Worm (Caenorhabditis elegans) whole organism, L1 larva: ENCODE data around the gene dhs-11.

Experiments
- C04F5.9 ChIP-seq: sonication (generic microtip); optimal IDR thresholded peaks from 2 replicates; lab custom pipeline; 2016; ENCODE audit warnings: missing genetic modification characterization, missing compliant biosample characterization
- C16A3.4 ChIP-seq: fragments of 150-350 bp; optimal IDR thresholded peaks from 2 replicates; lab custom pipeline; 2014; ENCODE audit warnings: missing biosample characterization, missing genetic modification characterization
- Y116A8C.19 ChIP-seq: sonication (generic microtip); optimal IDR thresholded peaks from 2 replicates; lab custom pipeline; 2016; ENCODE audit warnings: missing compliant biosample characterization, missing genetic modification characterization, borderline replicate concordance
- ama-1 ChIP-seq: fragments of 150-350 bp; optimal IDR thresholded peaks from 2 replicates; lab custom pipeline; 2014
- blmp-1 ChIP-seq: fragments of 150-350 bp; optimal IDR thresholded peaks from 2 replicates; lab custom pipeline; 2014; ENCODE audit warnings: missing biosample characterization, missing genetic modification characterization
- ceh-63 ChIP-seq: fragments of 200-800 bp; sonication (Bioruptor generic); optimal IDR thresholded peaks from 2 replicates; lab custom pipeline; 2018; ENCODE audit warnings: mild to moderate bottlenecking, missing genetic modification characterization, missing compliant biosample characterization
- ceh-82 ChIP-seq, 3 experiments: fragments of 150-350 bp in 1 of 3; sonication (generic microtip) in 2 of 3; optimal IDR thresholded peaks; 2 replicates each; lab custom pipeline; 2014 to 2017; ENCODE audit warnings: missing biosample characterization in 3 of 3, missing genetic modification characterization in 3 of 3
- efl-1 ChIP-seq, 4 experiments: fragments of 150-350 bp; optimal IDR thresholded peaks in 3 of 4; peaks in 1 of 4; 1 replicate in 1 of 4; 2 replicates in 3 of 4; lab custom pipeline; 2014; ENCODE audit warnings: missing biosample characterization in 2 of 4, missing genetic modification characterization in 2 of 4, missing genetic modification reagents in 2 of 4
- efl-3 ChIP-seq: fragments of 200-800 bp; sonication (Bioruptor generic); optimal IDR thresholded peaks from 2 replicates; lab custom pipeline; 2018; ENCODE audit warnings: mild to moderate bottlenecking, missing genetic modification characterization, missing compliant biosample characterization
- egl-13 ChIP-seq: sonication (generic microtip); optimal IDR thresholded peaks from 2 replicates; lab custom pipeline; 2016; ENCODE audit warnings: missing genotype, missing genetic modification reagents, missing genetic modification characterization, missing compliant biosample characterization
- egl-27 ChIP-seq, 2 experiments: fragments of 150-350 bp in 1 of 2; sonication (generic microtip); optimal IDR thresholded peaks; 3 replicates each; lab custom pipeline; 2017 to 2018; ENCODE audit warnings: missing biosample characterization in 2 of 2, missing genetic modification characterization in 2 of 2, missing genetic modification reagents in 2 of 2
- elt-2 ChIP-seq: sonication (generic microtip); optimal IDR thresholded peaks from 2 replicates; lab custom pipeline; 2016; ENCODE audit warnings: missing genetic modification characterization, mild to moderate bottlenecking, inconsistent platforms, missing compliant biosample characterization, missing genetic modification reagents
- elt-3 ChIP-seq, 6 experiments: fragments of 150-350 bp in 1 of 6; sonication (generic microtip); optimal IDR thresholded peaks; 2 replicates each; lab custom pipeline; 2017 to 2018; ENCODE audit warnings: missing biosample characterization in 6 of 6, missing genetic modification characterization in 6 of 6, inconsistent platforms in 1 of 6
- ets-5 ChIP-seq: fragments of 200-800 bp; sonication (Bioruptor generic); IDR thresholded peaks from 2 replicates; pipeline ENCODE4 v1.3.6; 2022; ENCODE audit warnings: missing genetic modification characterization, missing compliant biosample characterization
- fkh-10 ChIP-seq: sonication (generic microtip); optimal IDR thresholded peaks from 2 replicates; lab custom pipeline; 2017; ENCODE audit warnings: missing biosample characterization, missing genetic modification reagents, missing genetic modification characterization
- fkh-4 ChIP-seq: sonication (generic microtip); optimal IDR thresholded peaks from 2 replicates; lab custom pipeline; 2016; ENCODE audit warnings: missing compliant biosample characterization, missing genetic modification characterization, borderline replicate concordance
- fkh-8 ChIP-seq: sonication (generic microtip); optimal IDR thresholded peaks from 2 replicates; lab custom pipeline; 2016; ENCODE audit warnings: mild to moderate bottlenecking, missing genetic modification characterization, missing compliant biosample characterization
- fos-1 ChIP-seq: fragments of 150-350 bp; optimal IDR thresholded peaks from 2 replicates; lab custom pipeline; 2014; ENCODE audit warnings: missing biosample characterization, missing genetic modification characterization
- grh-1 ChIP-seq: fragments of 200-800 bp; sonication (Bioruptor generic); IDR thresholded peaks from 2 replicates; pipeline ENCODE4 v1.3.6; 2022; ENCODE audit warnings: missing genetic modification reagents, missing genetic modification characterization, missing compliant biosample characterization
- hlh-17 ChIP-seq: fragments of 200-800 bp; sonication (Bioruptor generic); optimal IDR thresholded peaks from 2 replicates; lab custom pipeline; 2018; ENCODE audit warnings: missing genetic modification characterization, mild to moderate bottlenecking, missing compliant biosample characterization, moderate library complexity, borderline replicate concordance
- hlh-4 ChIP-seq: sonication (generic microtip); optimal IDR thresholded peaks from 2 replicates; lab custom pipeline; 2016; ENCODE audit warnings: mild to moderate bottlenecking, missing genetic modification characterization, missing compliant biosample characterization
- hpl-2 ChIP-seq: fragments of 150-350 bp; optimal IDR thresholded peaks from 2 replicates; lab custom pipeline; 2014; ENCODE audit warnings: missing biosample characterization, missing genetic modification reagents, missing genetic modification characterization
- irx-1 ChIP-seq: sonication (generic microtip); optimal IDR thresholded peaks from 2 replicates; lab custom pipeline; 2016; ENCODE audit warnings: missing genetic modification characterization, missing compliant biosample characterization
- jun-1 ChIP-seq: fragments of 150-350 bp; optimal IDR thresholded peaks from 2 replicates; lab custom pipeline; 2014; ENCODE audit warnings: missing biosample characterization, missing genetic modification reagents, missing genetic modification characterization
- lin-14 ChIP-seq: fragments of 200-800 bp; sonication (Bioruptor generic); optimal IDR thresholded peaks from 2 replicates; lab custom pipeline; 2018; ENCODE audit warnings: mild to moderate bottlenecking, missing genetic modification characterization, moderate library complexity, missing compliant biosample characterization
- lin-15B ChIP-seq: fragments of 150-350 bp; sonication (generic microtip); optimal IDR thresholded peaks from 3 replicates; lab custom pipeline; 2014; ENCODE audit warnings: missing biosample characterization, missing genetic modification characterization
- lin-35 ChIP-seq, 2 experiments: fragments of 150-350 bp; optimal IDR thresholded peaks; 2 replicates each; lab custom pipeline; 2014; ENCODE audit warnings: missing biosample characterization in 2 of 2, missing genetic modification characterization in 2 of 2, missing genetic modification reagents in 2 of 2
- mab-9 ChIP-seq: fragments of 200-800 bp; sonication (Bioruptor generic); IDR thresholded peaks from 2 replicates; pipeline ENCODE4 v1.3.6; 2022; ENCODE audit warnings: missing genetic modification reagents, missing genetic modification characterization, missing compliant biosample characterization
- nhr-20 ChIP-seq: sonication (generic microtip); optimal IDR thresholded peaks from 2 replicates; lab custom pipeline; 2016; ENCODE audit warnings: mild to moderate bottlenecking, missing genetic modification characterization, missing compliant biosample characterization
- nhr-47 ChIP-seq: sonication (generic microtip); optimal IDR thresholded peaks from 2 replicates; lab custom pipeline; 2016; ENCODE audit warnings: mild to moderate bottlenecking, missing genetic modification characterization, moderate library complexity, missing compliant biosample characterization
- nhr-76 ChIP-seq: sonication (generic microtip); optimal IDR thresholded peaks from 2 replicates; lab custom pipeline; 2017; ENCODE audit warnings: missing biosample characterization, missing genetic modification characterization
- nhr-77 ChIP-seq: fragments of 150-350 bp; optimal IDR thresholded peaks from 2 replicates; lab custom pipeline; 2014; ENCODE audit warnings: missing biosample characterization, missing genetic modification characterization
- nhr-84 ChIP-seq: sonication (generic microtip); optimal IDR thresholded peaks from 2 replicates; lab custom pipeline; 2017; ENCODE audit warnings: missing biosample characterization, missing genetic modification characterization
- nhr-85 ChIP-seq: sonication (generic microtip); peaks from one replicate; lab custom pipeline; 2016; ENCODE audit warnings: missing genetic modification characterization, inconsistent platforms, missing compliant biosample characterization
- pax-3 ChIP-seq: fragments of 200-800 bp; sonication (Bioruptor generic); optimal IDR thresholded peaks from 2 replicates; lab custom pipeline; 2018; ENCODE audit warnings: mild to moderate bottlenecking, missing genetic modification characterization, moderate library complexity, missing compliant biosample characterization
- rnt-1 ChIP-seq: sonication (generic microtip); optimal IDR thresholded peaks from 2 replicates; lab custom pipeline; 2016; ENCODE audit warnings: mild to moderate bottlenecking, missing genetic modification characterization, moderate library complexity, missing compliant biosample characterization
- skn-1 ChIP-seq: fragments of 150-350 bp; optimal IDR thresholded peaks from 2 replicates; lab custom pipeline; 2014; ENCODE audit warnings: missing biosample characterization, missing genetic modification characterization
- snpc-4 ChIP-seq: fragments of 150-350 bp; optimal IDR thresholded peaks from 2 replicates; lab custom pipeline; 2014; ENCODE audit warnings: missing biosample characterization, missing genetic modification characterization
- snu-23 ChIP-seq: sonication (generic microtip); optimal IDR thresholded peaks from 2 replicates; lab custom pipeline; 2016; ENCODE audit warnings: missing genetic modification characterization, missing compliant biosample characterization
- tbx-2 ChIP-seq: sonication (generic microtip); optimal IDR thresholded peaks from 2 replicates; lab custom pipeline; 2016; ENCODE audit warnings: missing genetic modification characterization, missing compliant biosample characterization
- unc-62 ChIP-seq: fragments of 150-350 bp; optimal IDR thresholded peaks from 2 replicates; lab custom pipeline; 2014; ENCODE audit warnings: missing biosample characterization, missing genetic modification reagents, missing genetic modification characterization
- unc-86 ChIP-seq: sonication (generic microtip); optimal IDR thresholded peaks from 2 replicates; lab custom pipeline; 2016; ENCODE audit warnings: missing genetic modification characterization, missing compliant biosample characterization
- zip-4 ChIP-seq: fragments of 200-800 bp; sonication (Bioruptor generic); optimal IDR thresholded peaks from 2 replicates; lab custom pipeline; 2018; ENCODE audit warnings: mild to moderate bottlenecking, missing genetic modification characterization, moderate library complexity, missing compliant biosample characterization
- ztf-4 ChIP-seq: fragments of 150-350 bp; optimal IDR thresholded peaks from 2 replicates; lab custom pipeline; 2014; ENCODE audit warnings: missing biosample characterization, missing genetic modification characterization

dhs-11 gene

ce11 chrIII:10671894-10672293 lies 29.2 kb upstream of the dhs-11 start:
- TF ChIP-seq skn-1 (tag; lab: Kevin White, UChicago) (no peak), unc-86 (tag; lab: Kevin White, UChicago) (no peak), jun-1 (tag; lab: Kevin White, UChicago) (no peak), C16A3.4 (no peak), fkh-4 (tag; lab: Kevin White, UChicago) (no peak), hlh-17 (GFP tag; lab: Kevin White, UChicago) (no peak), Y116A8C.19 (tag; lab: Kevin White, UChicago) (no peak), elt-3 (tag; optimal IDR thresholded peaks at IDR 0.05; lab: Kevin White, UChicago) (no peak), zip-4 (GFP tag; lab: Kevin White, UChicago) (no peak), ceh-82 (tag; optimal IDR thresholded peaks at IDR 0.05; lab: Kevin White, UChicago) (no peak), snu-23 (no peak), efl-1 (optimal IDR thresholded peaks at IDR 0.05; lab: Kevin White, UChicago) (no peak), efl-1 (GFP tag; optimal IDR thresholded peaks at IDR 0.05 in 1 of 2; lab: Kevin White, UChicago) (peak in 1 of 2 experiments; percentile 60), hlh-4 (no peak), nhr-47 (tag; lab: Kevin White, UChicago) (no peak), nhr-76 (tag; lab: Kevin White, UChicago) (no peak), C04F5.9 (tag; lab: Kevin White, UChicago) (no peak), blmp-1 (tag; lab: Kevin White, UChicago) (peak; percentile 83)

DNA sequence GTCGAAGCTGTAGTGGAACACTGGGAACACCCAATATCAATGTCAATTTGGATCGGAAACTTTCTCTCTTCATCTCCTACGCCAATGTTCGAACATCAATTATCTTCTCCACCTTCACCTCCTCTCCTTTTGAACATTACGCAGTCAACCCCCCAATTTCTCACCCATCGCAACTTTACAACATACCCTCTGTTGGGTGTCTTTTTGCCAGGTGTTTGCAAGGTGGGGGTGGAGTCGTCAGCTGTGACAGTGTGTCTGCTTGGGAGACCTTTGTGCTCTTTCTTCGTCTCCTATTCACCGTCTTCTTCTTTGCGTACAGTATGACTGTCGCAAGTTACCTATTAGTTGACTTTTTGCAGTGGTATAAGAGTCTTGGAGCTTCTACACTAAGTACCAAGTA lies 24.0 kb upstream of the dhs-11 start:
- no peak for TF ChIP-seq elt-2 (tag; lab: Kevin White, UChicago)
- TF ChIP-seq mab-9 (GFP tag; lab: Robert Waterston, UW), result no peak
- TF ChIP-seq fkh-4 (tag; lab: Kevin White, UChicago), result no peak
- peak; percentile 55 for TF ChIP-seq nhr-85 (tag; lab: Kevin White, UChicago)
- TF ChIP-seq egl-27 (tag; optimal IDR thresholded peaks at IDR 0.05; lab: Kevin White, UChicago), result no peak
- no peak for TF ChIP-seq irx-1 (tag; lab: Kevin White, UChicago)

ce11 chrIII:10661292-10661691 lies 18.6 kb upstream of the dhs-11 start:
- TF ChIP-seq fos-1 (tag; lab: Kevin White, UChicago) (no peak), snu-23 (no peak), Y116A8C.19 (tag; lab: Kevin White, UChicago) (no peak), ceh-63 (no peak), pax-3 (no peak), grh-1 (GFP tag; lab: Robert Waterston, UW) (no peak), fkh-10 (no peak), lin-35 (GFP tag; optimal IDR thresholded peaks at IDR 0.05; lab: Kevin White, UChicago) (no peak), fkh-8 (tag; lab: Kevin White, UChicago) (no peak), irx-1 (tag; lab: Kevin White, UChicago) (no peak), elt-3 (tag; optimal IDR thresholded peaks at IDR 0.05; lab: Kevin White, UChicago) (peak in 1 of 6 experiments; percentile 6), lin-15B (tag; lab: Kevin White, UChicago) (no peak), unc-62 (GFP tag; lab: Kevin White, UChicago) (no peak), lin-14 (GFP tag; lab: Kevin White, UChicago) (peak; percentile 38), egl-13 (tag; lab: Kevin White, UChicago) (no peak), elt-2 (tag; lab: Kevin White, UChicago) (no peak), rnt-1 (tag; lab: Kevin White, UChicago) (no peak), efl-3 (GFP tag; lab: Kevin White, UChicago) (no peak), blmp-1 (tag; lab: Kevin White, UChicago) (peak; percentile 58), ets-5 (GFP tag; lab: Robert Waterston, UW) (no peak), nhr-77 (tag; lab: Kevin White, UChicago) (no peak), ama-1 (lab: Kevin White, UChicago) (no peak), ceh-82 (tag; optimal IDR thresholded peaks at IDR 0.05; lab: Kevin White, UChicago) (no peak), snpc-4 (tag; lab: Kevin White, UChicago) (no peak), ztf-4 (tag; lab: Kevin White, UChicago) (no peak), nhr-85 (tag; lab: Kevin White, UChicago) (peak; percentile 79), tbx-2 (no peak), zip-4 (GFP tag; lab: Kevin White, UChicago) (no peak), nhr-20 (tag; lab: Kevin White, UChicago) (no peak), nhr-84 (no peak), C04F5.9 (tag; lab: Kevin White, UChicago) (no peak), hpl-2 (GFP tag; lab: Kevin White, UChicago) (no peak), hlh-4 (no peak)
